Worm (Caenorhabditis elegans): Measurements from ENCODE around the gene T24A6.1.

T24A6.1 gene

ce11 chrV:3579795-3580194 is 21.0 kb downstream of the T24A6.1 start (continued):
- TF ChIP-seq lin-13 (GFP tag; optimal IDR thresholded peaks at IDR 0.05) (peak; percentile 82), nhr-42 (GFP tag; IDR thresholded peaks at IDR 0.05) (no peak), nhr-6 (tag; optimal IDR thresholded peaks at IDR 0.05) (no peak), tag-97 (GFP tag; IDR thresholded peaks at IDR 0.05) (no peak), ama-1 (optimal IDR thresholded peaks at IDR 0.05) (no peak), Y75B8A.6 (GFP tag; IDR thresholded peaks at IDR 0.05) (no peak), lin-39 (tag; optimal IDR thresholded peaks at IDR 0.05) (no peak), hif-1 (tag; optimal IDR thresholded peaks at IDR 0.05) (peak in 1 of 2 experiments; percentile 78), nhr-48 (tag; optimal IDR thresholded peaks at IDR 0.05) (no peak), madf-9 (GFP tag; conservative IDR thresholded peaks at IDR 0.05) (no peak), ceh-20 (GFP tag; IDR thresholded peaks at IDR 0.05) (0 out of 2 replicates have a peak, but pooled peaks have one; percentile 10), hlh-30 (tag; optimal IDR thresholded peaks at IDR 0.05; ENCODE audit: insufficient read depth) (peak; percentile 70), daf-8 (GFP tag; IDR thresholded peaks at IDR 0.05) (no peak), egl-27 (tag; optimal IDR thresholded peaks at IDR 0.05) (no peak), ceh-62 (tag; optimal IDR thresholded peaks at IDR 0.05) (no peak), nhr-28 (tag; optimal IDR thresholded peaks at IDR 0.05) (peak; percentile 81), lin-38 (GFP tag; IDR thresholded peaks at IDR 0.05) (peak; percentile 24; the same call in 1 of the 2 replicates), nhr-237 (tag; optimal IDR thresholded peaks at IDR 0.05) (no peak), lim-7 (GFP tag; IDR thresholded peaks at IDR 0.05) (no peak), ztf-11 (tag; optimal IDR thresholded peaks at IDR 0.05) (no peak), zip-11 (GFP tag; IDR thresholded peaks at IDR 0.05) (no peak), lsy-2 (tag; optimal IDR thresholded peaks at IDR 0.05) (peak in 1 of 2 experiments; percentile 66), zfp-3 (GFP tag; conservative IDR thresholded peaks at IDR 0.05) (0 out of 2 replicates have a peak, but pooled peaks have one; percentile 9), mdt-29 (GFP tag; IDR thresholded peaks at IDR 0.05) (no peak), pha-4 (GFP tag; IDR thresholded peaks at IDR 0.05) (no peak; the same call in 1 of the 2 replicates), pha-4 (tag; optimal IDR thresholded peaks at IDR 0.05) (no peak), madf-5 (GFP tag; IDR thresholded peaks at IDR 0.05) (no peak), ztf-7 (tag; optimal IDR thresholded peaks at IDR 0.05) (no peak), Y105C5A.15 (GFP tag; IDR thresholded peaks at IDR 0.05) (no peak), daf-16 (GFP tag; optimal IDR thresholded peaks at IDR 0.05) (peak in 1 of 2 experiments; percentile 34), daf-16 (tag; optimal IDR thresholded peaks at IDR 0.05) (peak; percentile 72), pqm-1 (tag; optimal IDR thresholded peaks at IDR 0.05) (peak; percentile 55), zip-2 (tag; optimal IDR thresholded peaks at IDR 0.05) (no peak), nhr-25 (tag; optimal IDR thresholded peaks at IDR 0.05; ENCODE audit: borderline replicate concordance, insufficient read depth) (no peak), egl-43 (GFP tag; IDR thresholded peaks at IDR 0.05) (no peak), dve-1 (tag; optimal IDR thresholded peaks at IDR 0.05; ENCODE audit: insufficient read depth) (peak; percentile 34), snpc-4 (tag; optimal IDR thresholded peaks at IDR 0.05) (no peak), skn-1 (tag; optimal IDR thresholded peaks at IDR 0.05) (no peak), fkh-10 (GFP tag; optimal IDR thresholded peaks at IDR 0.05) (no peak), F49E8.2 (tag; optimal IDR thresholded peaks at IDR 0.05; ENCODE audit: borderline replicate concordance) (no peak), Y5F2A.4 (GFP tag; optimal IDR thresholded peaks at IDR 0.05) (no peak), unc-130 (GFP tag; optimal IDR thresholded peaks at IDR 0.05) (no peak), hlh-11 (tag; optimal IDR thresholded peaks at IDR 0.05) (peak; percentile 74), nhr-102 (tag; optimal IDR thresholded peaks at IDR 0.05) (peak; percentile 21), duxl-1 (tag; optimal IDR thresholded peaks at IDR 0.05; ENCODE audit: poor library complexity) (no peak), F37D6.2 (tag; optimal IDR thresholded peaks at IDR 0.05) (no peak), nhr-11 (tag; optimal IDR thresholded peaks at IDR 0.05) (peak; percentile 80), unc-39 (tag; optimal IDR thresholded peaks at IDR 0.05) (no peak), F44E2.7 (GFP tag; IDR thresholded peaks at IDR 0.05) (no peak), mdl-1 (tag; optimal IDR thresholded peaks at IDR 0.05) (peak; percentile 20 to 55), Y48G9A.11 (GFP tag; IDR thresholded peaks at IDR 0.05) (no peak), rbr-2 (tag; optimal IDR thresholded peaks at IDR 0.05) (peak; percentile 15)
